Fruit fly (Drosophila melanogaster) S2 (cell line): ENCODE data around the gene CG31139.

Experiments
- CG8478 ChIP-seq: fragments of >200 bp; optimal IDR thresholded peaks from 2 replicates; lab custom pipeline; 2018
- CTCF ChIP-seq, 2 experiments: fragments of >200 bp; optimal IDR thresholded peaks; 2 replicates each; lab custom pipeline; 2018

dm6 chr3R:22718401-22718800, 30.5 kb downstream of the CG31139 start:
- TF ChIP-seq CG8478: no peak
- TF ChIP-seq CTCF (optimal IDR thresholded peaks at IDR 0.05; lab: Kevin White, UChicago): no peak
